Fruit fly (Drosophila melanogaster) whole organism, adult: Measurements from ENCODE around the gene Obp83cd.

ENCODE experiments used
- Crg-1 ChIP-seq: fragments of 200-800 bp; sonication (Bioruptor generic); optimal IDR thresholded peaks from 2 replicates; lab custom pipeline; 2016; ENCODE audit warnings: missing biosample characterization, missing genetic modification characterization
- kay ChIP-seq: fragments of 200-800 bp; sonication (Bioruptor generic); peaks from one replicate; lab custom pipeline; 2016; ENCODE audit warnings: missing biosample characterization, missing genetic modification characterization, borderline replicate concordance
- ovo ChIP-seq: fragments of 200-800 bp; sonication (Bioruptor generic); optimal IDR thresholded peaks from 2 replicates; lab custom pipeline; 2016; ENCODE audit warnings: missing biosample characterization, missing genetic modification characterization
- tj ChIP-seq: fragments of 200-800 bp; sonication (Bioruptor generic); optimal IDR thresholded peaks from 3 replicates; lab custom pipeline; 2017; ENCODE audit warnings: missing biosample characterization, mild to moderate bottlenecking, missing genetic modification characterization, moderate library complexity

dm6 chr3R:6107353-6107752 lies 581 bp upstream of the Obp83cd start:
- TF ChIP-seq kay (GFP tag; lab: Kevin White, UChicago) (no peak), ovo (GFP tag; lab: Kevin White, UChicago) (no peak), Crg-1 (GFP tag; lab: Kevin White, UChicago) (no peak), tj (GFP tag; lab: Kevin White, UChicago) (no peak)
